Worm (Caenorhabditis elegans) whole organism, L4 larva: ENCODE measurements around the gene ssq-4.

ENCODE experiments used
- duxl-1 ChIP-seq: sonication (generic microtip); optimal IDR thresholded peaks from 2 replicates; lab custom pipeline; 2016; ENCODE audit warnings: mild to moderate bottlenecking, missing genetic modification characterization, moderate library complexity, missing compliant biosample characterization; ENCODE audit not compliant: poor library complexity
- lin-1 ChIP-seq: fragments of 200-800 bp; sonication (Bioruptor generic); IDR thresholded peaks from 2 replicates; pipeline ENCODE4 v1.3.6; 2022; ENCODE audit warnings: missing genetic modification reagents, missing genetic modification characterization, missing compliant biosample characterization
- unc-130 ChIP-seq: sonication (generic microtip); optimal IDR thresholded peaks from 2 replicates; lab custom pipeline; 2016; ENCODE audit warnings: missing genetic modification reagents, missing genetic modification characterization, missing compliant biosample characterization
- vab-7 ChIP-seq: fragments of 200-800 bp; sonication (Bioruptor generic); IDR thresholded peaks from 2 replicates; pipeline ENCODE4 v1.3.6; 2022; ENCODE audit warnings: missing genetic modification reagents, missing genetic modification characterization, missing compliant biosample characterization

DNA sequence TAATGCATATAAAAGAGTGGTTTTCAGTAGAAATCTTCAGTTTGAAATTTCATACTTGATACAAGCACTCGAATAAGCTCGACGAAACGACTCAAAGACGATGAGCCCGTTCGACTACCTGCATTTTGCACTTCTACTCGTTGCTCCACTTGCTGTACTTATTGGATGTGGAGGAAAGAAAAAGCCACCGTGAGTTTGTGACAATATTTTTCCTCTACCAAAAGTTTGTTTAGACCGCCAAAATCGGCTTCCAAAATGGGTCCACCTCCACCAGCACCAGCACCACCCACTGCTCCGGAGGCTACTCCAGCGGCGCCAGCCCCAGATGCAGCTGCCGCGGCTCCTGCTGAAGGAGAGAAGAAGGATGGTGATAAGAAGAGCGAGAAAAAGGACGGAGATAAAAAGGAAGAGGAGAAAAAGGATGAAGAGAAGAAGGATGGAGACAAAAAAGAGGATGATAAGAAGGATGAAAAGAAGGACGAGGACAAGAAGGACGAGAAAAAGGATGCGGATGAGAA lies 39.0 kb upstream of the ssq-4 start, which contains the start of gene E03H12.5:
- TF ChIP-seq vab-7 (GFP tag; lab: Robert Waterston, UW) (no peak), unc-130 (GFP tag; lab: Kevin White, UChicago) (no peak), duxl-1 (tag; lab: Kevin White, UChicago) (no peak), lin-1 (GFP tag; lab: Robert Waterston, UW) (no peak)
